Worm (Caenorhabditis elegans): ENCODE data around the gene ani-3.

DNA sequence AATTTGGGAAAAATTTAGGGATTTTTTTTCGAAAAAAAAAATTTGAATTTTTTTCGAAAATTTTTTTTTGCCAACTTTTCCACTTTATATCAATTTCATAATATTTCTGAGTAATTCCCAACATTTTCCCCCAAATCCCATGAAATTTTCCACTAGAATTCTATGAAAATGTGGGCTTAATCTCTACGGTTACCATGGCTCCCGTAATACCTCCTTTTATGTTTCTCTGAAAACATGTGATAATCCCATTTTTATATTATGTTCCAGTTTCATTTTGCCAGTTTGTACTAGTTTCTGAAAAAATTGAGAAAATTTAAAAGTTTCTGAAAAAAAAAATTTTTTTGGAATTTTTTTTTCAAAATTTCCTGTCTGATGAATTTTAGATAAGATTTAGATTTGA, 29.3 kb upstream of the ani-3 start:
- no peak for TF ChIP-seq med-1 (GFP tag; optimal IDR thresholded peaks at IDR 0.05; ENCODE audit: insufficient read depth)
- TF ChIP-seq klf-2 (GFP tag; conservative IDR thresholded peaks at IDR 0.05) = no peak
- no peak for TF ChIP-seq cog-1 (tag; optimal IDR thresholded peaks at IDR 0.05)

Measured in whole organism, midembryonic.